Worm (Caenorhabditis elegans): ENCODE measurements around the gene T28F3.8.

- no peak for TF ChIP-seq flt-1 (GFP tag; IDR thresholded peaks at IDR 0.05)
- no peak for TF ChIP-seq ztf-29 (GFP tag; IDR thresholded peaks at IDR 0.05)
- TF ChIP-seq tab-1 (GFP tag; IDR thresholded peaks at IDR 0.05): no peak
- TF ChIP-seq ztf-23 (GFP tag; IDR thresholded peaks at IDR 0.05): no peak
- no peak for TF ChIP-seq ref-1 (GFP tag; conservative IDR thresholded peaks at IDR 0.05)
- no peak for TF ChIP-seq cog-1 (tag; optimal IDR thresholded peaks at IDR 0.05)
- no peak for TF ChIP-seq klf-2 (GFP tag; conservative IDR thresholded peaks at IDR 0.05)
- no peak for TF ChIP-seq T22C8.4 (GFP tag; IDR thresholded peaks at IDR 0.05)
- TF ChIP-seq med-1 (GFP tag; optimal IDR thresholded peaks at IDR 0.05; ENCODE audit: insufficient read depth): no peak
These were observed 19.0 kb downstream of the T28F3.8 start, which contains the start of gene zipt-7.1 for ce11 chrIV:17287908-17288675.

All from whole organism, midembryonic.